Worm (Caenorhabditis elegans) whole organism, L4 larva: ENCODE results near the gene gldi-6.

ENCODE experiments used
- ctbp-1 ChIP-seq: fragments of 200-800 bp; sonication (Bioruptor generic); IDR thresholded peaks from 2 replicates; pipeline ENCODE4 v1.3.6; 2022; ENCODE audit warnings: missing genetic modification reagents, missing genetic modification characterization, missing compliant biosample characterization
- egl-27 ChIP-seq: sonication (generic microtip); optimal IDR thresholded peaks from 3 replicates; lab custom pipeline; 2017; ENCODE audit warnings: missing biosample characterization, missing genetic modification reagents, missing genetic modification characterization
- mep-1 ChIP-seq: fragments of 150-350 bp; sonication (generic microtip); optimal IDR thresholded peaks from 3 replicates; lab custom pipeline; 2014; ENCODE audit warnings: missing biosample characterization, missing genetic modification characterization
- unc-130 ChIP-seq: sonication (generic microtip); optimal IDR thresholded peaks from 2 replicates; lab custom pipeline; 2016; ENCODE audit warnings: missing genetic modification reagents, missing genetic modification characterization, missing compliant biosample characterization
- ztf-11 ChIP-seq: fragments of 150-350 bp; optimal IDR thresholded peaks from 2 replicates; lab custom pipeline; 2014; ENCODE audit warnings: missing biosample characterization, missing genetic modification characterization

- TF ChIP-seq unc-130 (GFP tag; lab: Kevin White, UChicago): no peak
- TF ChIP-seq ctbp-1 (GFP tag; lab: Robert Waterston, UW): no peak
- TF ChIP-seq mep-1 (tag; lab: Kevin White, UChicago): no peak
- TF ChIP-seq egl-27 (tag; lab: Kevin White, UChicago): no peak
- TF ChIP-seq ztf-11: no peak
These were observed 27.0 kb downstream of the gldi-6 start, which contains the start of gene sdz-32 for ce11 chrII:3473744-3474143.
